Fruit fly (Drosophila melanogaster) whole organism, embryonic: ENCODE data around the gene CG12020.
A peak's percentile ranks its signal among the peaks of the same experiment; 100 is the strongest.

Source experiments
- Bdp1 ChIP-seq: fragments of 200-800 bp; sonication (Bioruptor generic); optimal IDR thresholded peaks from 3 replicates; lab custom pipeline; 2016; ENCODE audit warnings: missing biosample characterization, missing genetic modification characterization
- CG10274 ChIP-seq: fragments of 200-800 bp; sonication (Bioruptor generic); optimal IDR thresholded peaks from 3 replicates; lab custom pipeline; 2017; ENCODE audit warnings: missing biosample characterization, mild to moderate bottlenecking, missing genetic modification characterization
- CG11398 ChIP-seq: fragments of 200-800 bp; sonication (Bioruptor generic); optimal IDR thresholded peaks from 2 replicates; lab custom pipeline; 2016; ENCODE audit warnings: missing biosample characterization, missing genetic modification characterization
- CG11456 ChIP-seq: fragments of 200-800 bp; sonication (Bioruptor generic); IDR thresholded peaks from 3 replicates; pipeline ENCODE4 v1.3.6; 2022; ENCODE audit warnings: missing biosample characterization, missing genetic modification characterization
- CG13424 ChIP-seq: fragments of 200-800 bp; sonication (Bioruptor generic); optimal IDR thresholded peaks from 2 replicates; lab custom pipeline; 2019; ENCODE audit warnings: missing biosample characterization, mild to moderate bottlenecking, missing genetic modification characterization, moderate library complexity
- CG13775 ChIP-seq: fragments of 200-800 bp; sonication (Bioruptor generic); optimal IDR thresholded peaks from 3 replicates; lab custom pipeline; 2017; ENCODE audit warnings: missing biosample characterization, mild to moderate bottlenecking, missing genetic modification characterization
- CG14710 ChIP-seq: fragments of 200-800 bp; sonication (Bioruptor generic); optimal IDR thresholded peaks from 3 replicates; lab custom pipeline; 2019; ENCODE audit warnings: missing biosample characterization, mild to moderate bottlenecking, missing genetic modification characterization, moderate library complexity
- CG15479 ChIP-seq: fragments of 200-800 bp; sonication (Bioruptor generic); optimal IDR thresholded peaks from 3 replicates; lab custom pipeline; 2019; ENCODE audit warnings: missing biosample characterization, mild to moderate bottlenecking, missing genetic modification characterization, moderate library complexity
- CG1603 ChIP-seq: fragments of 200-800 bp; sonication (Bioruptor generic); optimal IDR thresholded peaks from 2 replicates; lab custom pipeline; 2019; ENCODE audit warnings: missing biosample characterization, mild to moderate bottlenecking, missing genetic modification characterization, moderate library complexity
- CG17568 ChIP-seq: fragments of 200-800 bp; sonication (Bioruptor generic); optimal IDR thresholded peaks from 2 replicates; lab custom pipeline; 2018; ENCODE audit warnings: missing biosample characterization, mild to moderate bottlenecking, missing genetic modification characterization, moderate library complexity
- CG17802 ChIP-seq: fragments of 200-800 bp; sonication (Bioruptor generic); optimal IDR thresholded peaks from 2 replicates; lab custom pipeline; 2018; ENCODE audit warnings: missing biosample characterization, mild to moderate bottlenecking, missing genetic modification characterization, moderate library complexity
- CG1792 ChIP-seq: fragments of 200-800 bp; sonication (Bioruptor generic); optimal IDR thresholded peaks from 2 replicates; lab custom pipeline; 2016; ENCODE audit warnings: missing biosample characterization, missing genetic modification characterization
- CG18764 ChIP-seq: fragments of 200-800 bp; sonication (Bioruptor generic); optimal IDR thresholded peaks from 3 replicates; lab custom pipeline; 2016; ENCODE audit warnings: missing biosample characterization, missing genetic modification characterization
- CG31365 ChIP-seq: fragments of 200-800 bp; sonication (Bioruptor generic); optimal IDR thresholded peaks from 2 replicates; lab custom pipeline; 2018; ENCODE audit warnings: missing biosample characterization, mild to moderate bottlenecking, missing genetic modification characterization
- CG43689 ChIP-seq: fragments of 200-800 bp; sonication (Bioruptor generic); IDR thresholded peaks from 2 replicates; pipeline ENCODE4 v1.3.6; 2022; ENCODE audit warnings: missing biosample characterization, missing genetic modification characterization
- CG6254 ChIP-seq: fragments of 200-800 bp; sonication (Bioruptor generic); optimal IDR thresholded peaks from 3 replicates; lab custom pipeline; 2017; ENCODE audit warnings: mild to moderate bottlenecking, missing biosample characterization, missing genetic modification reagents, missing genetic modification characterization
- CG7745 ChIP-seq: fragments of 200-800 bp; sonication (Bioruptor generic); optimal IDR thresholded peaks from 2 replicates; lab custom pipeline; 2018; ENCODE audit warnings: missing biosample characterization, mild to moderate bottlenecking, missing genetic modification characterization, moderate library complexity
- CG8765 ChIP-seq: fragments of 200-800 bp; sonication (Bioruptor generic); IDR thresholded peaks from 2 replicates; pipeline ENCODE4 v1.3.6; 2022; ENCODE audit warnings: missing biosample characterization, missing genetic modification characterization
- D19A ChIP-seq: fragments of 200-800 bp; optimal IDR thresholded peaks from 3 replicates; lab custom pipeline; 2019; ENCODE audit warnings: missing biosample characterization, mild to moderate bottlenecking, missing genetic modification characterization, moderate library complexity
- Dbx ChIP-seq: fragments of 200-800 bp; sonication (Bioruptor generic); IDR thresholded peaks from 3 replicates; pipeline ENCODE4 v1.3.6; 2022; ENCODE audit warnings: missing biosample characterization, missing genetic modification characterization
- Dfd ChIP-seq, 2 experiments: fragments of >200 bp; optimal IDR thresholded peaks; 2 replicates each; lab custom pipeline; 2017; ENCODE audit warnings: missing biosample characterization in 2 of 2, missing genetic modification characterization in 2 of 2
- Dp ChIP-seq: fragments of 200-800 bp; sonication (Bioruptor generic); optimal IDR thresholded peaks from 2 replicates; lab custom pipeline; 2018; ENCODE audit warnings: missing biosample characterization, mild to moderate bottlenecking, missing genetic modification characterization, moderate library complexity
- E2f2 ChIP-seq: fragments of 200-800 bp; sonication (Bioruptor generic); IDR thresholded peaks from 2 replicates; pipeline ENCODE4 v1.3.6; 2022; ENCODE audit warnings: missing biosample characterization, missing genetic modification characterization
- H15 ChIP-seq: fragments of 200-800 bp; sonication (Bioruptor generic); IDR thresholded peaks from 3 replicates; pipeline ENCODE4 v1.3.6; 2022; ENCODE audit warnings: missing biosample characterization, missing genetic modification characterization
- HLH3B ChIP-seq: fragments of 200-800 bp; sonication (Bioruptor generic); IDR thresholded peaks from 2 replicates; pipeline ENCODE4 v1.3.6; 2022; ENCODE audit warnings: missing biosample characterization, missing genetic modification characterization
- NfI ChIP-seq: fragments of 200-800 bp; sonication (Bioruptor generic); optimal IDR thresholded peaks from 3 replicates; lab custom pipeline; 2018; ENCODE audit warnings: missing biosample characterization, mild to moderate bottlenecking, missing genetic modification characterization, moderate library complexity
- Ravus ChIP-seq: fragments of 200-800 bp; sonication (Bioruptor generic); IDR thresholded peaks from 2 replicates; pipeline ENCODE4 v1.3.6; 2022; ENCODE audit warnings: missing biosample characterization, missing genetic modification characterization
- Trl ChIP-seq, 3 experiments: fragments of >200 bp in 2 of 3; fragments of 200-800 bp in 1 of 3; sonication (Bioruptor generic) in 1 of 3; optimal IDR thresholded peaks; 2 replicates in 1 of 3; 3 replicates in 2 of 3; lab custom pipeline; 2016 to 2017; ENCODE audit warnings: missing biosample characterization in 1 of 3, missing genetic modification characterization in 1 of 3
- al ChIP-seq: fragments of 200-800 bp; sonication (Bioruptor generic); IDR thresholded peaks from 2 replicates; pipeline ENCODE4 v1.3.6; 2022; ENCODE audit warnings: missing biosample characterization, missing genetic modification characterization
- ara ChIP-seq: fragments of 200-800 bp; sonication (Bioruptor generic); IDR thresholded peaks from 2 replicates; pipeline ENCODE4 v1.3.6; 2022; ENCODE audit warnings: missing biosample characterization, missing genetic modification characterization
- bbx ChIP-seq: fragments of 200-800 bp; sonication (Bioruptor generic); IDR thresholded peaks from 2 replicates; pipeline ENCODE4 v1.3.6; 2022; ENCODE audit warnings: missing biosample characterization, missing genetic modification characterization; ENCODE audit not compliant: partially characterized antibody
- cas ChIP-seq: fragments of 200-800 bp; sonication (Bioruptor generic); IDR thresholded peaks from 2 replicates; pipeline ENCODE4 v1.3.6; 2022; ENCODE audit warnings: missing biosample characterization, missing genetic modification characterization
- cato ChIP-seq: fragments of 200-800 bp; sonication (Bioruptor generic); optimal IDR thresholded peaks from 2 replicates; lab custom pipeline; 2016; ENCODE audit warnings: missing biosample characterization, missing genetic modification characterization, borderline replicate concordance
- disco-r ChIP-seq: fragments of 200-800 bp; sonication (Bioruptor generic); optimal IDR thresholded peaks from 2 replicates; lab custom pipeline; 2016; ENCODE audit warnings: missing biosample characterization, missing genetic modification characterization
- dmrt11E ChIP-seq: fragments of 200-800 bp; sonication (Bioruptor generic); optimal IDR thresholded peaks from 3 replicates; lab custom pipeline; 2018; ENCODE audit warnings: missing biosample characterization, mild to moderate bottlenecking, missing genetic modification characterization, moderate library complexity
- ems ChIP-seq: fragments of 200-800 bp; sonication (Bioruptor generic); optimal IDR thresholded peaks from 3 replicates; lab custom pipeline; 2016; ENCODE audit warnings: missing biosample characterization, missing genetic modification characterization
- gt ChIP-seq: fragments of 200-800 bp; sonication (Bioruptor generic); IDR thresholded peaks from 2 replicates; pipeline ENCODE4 v1.3.6; 2022; ENCODE audit warnings: missing biosample characterization, missing genetic modification characterization
- inv ChIP-seq: fragments of 200-800 bp; sonication (Bioruptor generic); IDR thresholded peaks from 2 replicates; pipeline ENCODE4 v1.3.6; 2022; ENCODE audit warnings: missing biosample characterization, missing genetic modification characterization; ENCODE audit not compliant: partially characterized antibody
- lbe ChIP-seq: fragments of 200-800 bp; sonication (Bioruptor generic); optimal IDR thresholded peaks from 2 replicates; lab custom pipeline; 2016; ENCODE audit warnings: missing biosample characterization, mild to moderate bottlenecking, missing genetic modification characterization
- lmd ChIP-seq: fragments of 200-800 bp; sonication (Bioruptor generic); IDR thresholded peaks from 2 replicates; pipeline ENCODE4 v1.3.6; 2022; ENCODE audit warnings: missing biosample characterization, missing genetic modification characterization
- luna ChIP-seq: fragments of 200-800 bp; sonication (Bioruptor generic); optimal IDR thresholded peaks from 2 replicates; lab custom pipeline; 2016; ENCODE audit warnings: missing biosample characterization, missing genetic modification characterization
- mirr ChIP-seq: fragments of 200-800 bp; sonication (Bioruptor generic); optimal IDR thresholded peaks from 3 replicates; lab custom pipeline; 2018; ENCODE audit warnings: missing biosample characterization, mild to moderate bottlenecking, missing genetic modification characterization
- onecut ChIP-seq: fragments of 200-800 bp; sonication (Bioruptor generic); IDR thresholded peaks from 2 replicates; pipeline ENCODE4 v1.3.6; 2022; ENCODE audit warnings: missing biosample characterization, missing genetic modification characterization
- otp ChIP-seq: fragments of 200-800 bp; sonication (Bioruptor generic); IDR thresholded peaks from 3 replicates; pipeline ENCODE4, ENCODE4 v1.3.6; 2022; ENCODE audit warnings: missing biosample characterization, missing genetic modification characterization
- pb ChIP-seq: fragments of 200-800 bp; sonication (Bioruptor generic); optimal IDR thresholded peaks from 3 replicates; lab custom pipeline; 2016; ENCODE audit warnings: missing biosample characterization, missing genetic modification characterization
- pfk ChIP-seq: fragments of 200-800 bp; sonication (Bioruptor generic); optimal IDR thresholded peaks from 2 replicates; lab custom pipeline; 2018; ENCODE audit warnings: missing biosample characterization, mild to moderate bottlenecking, missing genetic modification characterization, moderate library complexity
- pnt ChIP-seq: fragments of 200-800 bp; sonication (Bioruptor generic); optimal IDR thresholded peaks from 3 replicates; lab custom pipeline; 2016; ENCODE audit warnings: missing biosample characterization, missing genetic modification characterization
- salm ChIP-seq: fragments of 200-800 bp; sonication (Bioruptor generic); optimal IDR thresholded peaks from 2 replicates; lab custom pipeline; 2018; ENCODE audit warnings: missing biosample characterization, mild to moderate bottlenecking, missing genetic modification characterization
- shn ChIP-seq: fragments of 200-800 bp; sonication (Bioruptor generic); optimal IDR thresholded peaks from 3 replicates; lab custom pipeline; 2016; ENCODE audit warnings: missing biosample characterization, missing genetic modification characterization
- twi ChIP-seq: fragments of 200-800 bp; optimal IDR thresholded peaks from 2 replicates; lab custom pipeline; 2019; ENCODE audit warnings: missing biosample characterization, mild to moderate bottlenecking, missing genetic modification characterization, moderate library complexity

CG12020 gene

DNA sequence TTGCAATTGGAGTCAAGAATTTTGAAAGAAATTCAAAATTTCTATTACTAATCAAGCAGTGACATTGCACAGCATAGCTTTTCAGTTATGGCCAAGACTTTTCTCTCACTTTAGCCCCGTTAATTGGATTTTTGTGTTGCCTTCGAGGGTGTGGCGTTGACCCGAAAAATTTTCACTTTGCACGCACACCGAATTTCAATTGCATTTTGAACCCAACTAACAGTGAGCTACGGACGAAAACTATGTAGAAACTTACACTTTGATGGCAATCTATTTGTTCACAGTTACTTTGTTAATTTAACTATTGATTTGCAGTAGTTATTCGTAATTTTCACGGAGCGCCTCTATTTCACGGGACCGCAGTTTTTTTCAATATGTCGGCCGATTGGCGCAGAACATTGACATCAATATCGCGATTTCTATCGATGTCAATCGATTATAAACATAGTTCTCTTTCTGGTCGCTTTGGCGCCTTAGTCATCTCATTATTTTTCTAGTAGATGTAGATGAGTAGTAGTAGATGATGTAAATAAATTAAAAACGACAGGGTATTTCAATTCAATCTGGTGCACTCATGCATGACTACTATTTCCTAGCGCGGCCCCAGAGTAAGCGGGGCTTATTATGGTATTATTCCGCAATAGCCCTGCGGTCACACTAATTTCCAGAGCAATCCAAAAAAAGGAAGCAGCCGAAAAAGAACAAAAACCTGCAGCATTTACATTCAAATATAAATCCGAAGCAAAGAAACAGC is 2.0 kb upstream of the CG12020 start, which contains the start of the genes alpha-Spec, dlt and Cdc37 (continued):
- TF ChIP-seq NfI (GFP tag; lab: Kevin White, UChicago) (peak; percentile 35), CG43689 (GFP tag; lab: Robert Waterston, UW) (no peak), CG13424 (tag; lab: Kevin White, UChicago) (peak; percentile 12), bbx (GFP tag; lab: Robert Waterston, UW) (peak; percentile 60), onecut (GFP tag; lab: Robert Waterston, UW) (peak; percentile 67), Dp (GFP tag; lab: Kevin White, UChicago) (peak; percentile 47), E2f2 (GFP tag; lab: Robert Waterston, UW) (peak; percentile 57; the same call in 1 of the 2 replicates), CG17568 (no peak), twi (tag; lab: Kevin White, UChicago) (no peak), CG10274 (GFP tag; lab: Kevin White, UChicago) (no peak), D19A (no peak), CG18764 (no peak), CG31365 (tag; lab: Kevin White, UChicago) (peak; percentile 9), disco-r (GFP tag; lab: Kevin White, UChicago) (no peak), HLH3B (GFP tag; lab: Robert Waterston, UW) (no peak), CG17802 (tag; lab: Kevin White, UChicago) (peak; percentile 62), luna (GFP tag; lab: Kevin White, UChicago) (no peak), lbe (GFP tag; lab: Kevin White, UChicago) (no peak), al (no peak), shn (GFP tag; lab: Kevin White, UChicago) (no peak), CG1603 (tag; lab: Kevin White, UChicago) (peak; percentile 47), ems (GFP tag; lab: Kevin White, UChicago) (no peak), dmrt11E (tag; lab: Kevin White, UChicago) (no peak), mirr (GFP tag; lab: Kevin White, UChicago) (no peak), CG6254 (GFP tag; lab: Kevin White, UChicago) (peak; percentile 72), CG7745 (tag; lab: Kevin White, UChicago) (no peak), Trl (optimal IDR thresholded peaks at IDR 0.05; lab: Kevin White, UChicago) (no peak), Trl (GFP tag; optimal IDR thresholded peaks at IDR 0.05; lab: Kevin White, UChicago) (no peak), Dfd (GFP tag; optimal IDR thresholded peaks at IDR 0.05; lab: Kevin White, UChicago) (no peak), pb (GFP tag; lab: Kevin White, UChicago) (no peak), CG14710 (peak; percentile 78), Dbx (GFP tag; lab: Robert Waterston, UW) (no peak), Bdp1 (GFP tag; lab: Kevin White, UChicago) (no peak), salm (tag; lab: Kevin White, UChicago) (no peak), otp (no peak), CG11398 (GFP tag; lab: Kevin White, UChicago) (no peak), Ravus (GFP tag; lab: Robert Waterston, UW) (no peak), pfk (GFP tag; lab: Kevin White, UChicago) (no peak), CG15479 (GFP tag; lab: Kevin White, UChicago) (peak; percentile 20), CG8765 (GFP tag; lab: Robert Waterston, UW) (no peak), CG1792 (GFP tag; lab: Kevin White, UChicago) (no peak), CG13775 (GFP tag; lab: Kevin White, UChicago) (peak; percentile 39), inv (peak; percentile 76), cato (GFP tag; lab: Kevin White, UChicago) (no peak), pnt (no peak), gt (GFP tag; lab: Robert Waterston, UW) (no peak), cas (GFP tag; lab: Robert Waterston, UW) (no peak), lmd (GFP tag; lab: Robert Waterston, UW) (peak; percentile 24; the same call in 1 of the 2 replicates), H15 (GFP tag; lab: Robert Waterston, UW) (no peak), ara (GFP tag; lab: Robert Waterston, UW) (no peak), CG11456 (GFP tag; lab: Robert Waterston, UW) (no peak)
